Fruit fly (Drosophila melanogaster) whole organism, wandering third instar larva: ENCODE results near the gene baf.

ENCODE experiments used
- Abd-B ChIP-seq: fragments of >200 bp; optimal IDR thresholded peaks from 2 replicates; lab custom pipeline; 2017; ENCODE audit warnings: missing biosample characterization, missing genetic modification characterization
- CG32264 ChIP-seq: fragments of 200-800 bp; sonication (Bioruptor generic); optimal IDR thresholded peaks from 2 replicates; lab custom pipeline; 2016; ENCODE audit warnings: missing biosample characterization, missing genetic modification characterization
- CG9705 ChIP-seq: fragments of 200-800 bp; sonication (Bioruptor generic); optimal IDR thresholded peaks from 2 replicates; lab custom pipeline; 2018; ENCODE audit warnings: missing biosample characterization, mild to moderate bottlenecking, missing genetic modification characterization
- CrebA ChIP-seq: fragments of 200-800 bp; sonication (Bioruptor generic); optimal IDR thresholded peaks from 2 replicates; lab custom pipeline; 2016; ENCODE audit warnings: missing biosample characterization, mild to moderate bottlenecking, missing genetic modification characterization, borderline replicate concordance
- Dfd ChIP-seq: fragments of >200 bp; optimal IDR thresholded peaks from 2 replicates; lab custom pipeline; 2017; ENCODE audit warnings: missing biosample characterization, missing genetic modification characterization
- Dif ChIP-seq: fragments of 200-275, 200-300 bp; sonication (Bioruptor generic); optimal IDR thresholded peaks from 2 replicates; lab custom pipeline; 2018; ENCODE audit warnings: missing biosample characterization, missing genetic modification characterization; ENCODE audit not compliant: partially characterized antibody
- GATAd ChIP-seq: sonication (Bioruptor generic); optimal IDR thresholded peaks from 2 replicates; lab custom pipeline; 2016; ENCODE audit warnings: missing biosample characterization, missing genetic modification characterization
- HLH106 ChIP-seq: fragments of 200-800 bp; optimal IDR thresholded peaks from 3 replicates; lab custom pipeline; 2019; ENCODE audit warnings: missing biosample characterization, mild to moderate bottlenecking, missing genetic modification characterization, moderate library complexity
- Hnf4 ChIP-seq: fragments of 200-800 bp; sonication (Bioruptor generic); optimal IDR thresholded peaks from 2 replicates; lab custom pipeline; 2016; ENCODE audit warnings: missing biosample characterization, mild to moderate bottlenecking, missing genetic modification characterization
- Hr78 ChIP-seq: fragments of >200 bp; optimal IDR thresholded peaks from 2 replicates; lab custom pipeline; 2017; ENCODE audit warnings: missing biosample characterization, missing genetic modification characterization
- Hr83 ChIP-seq: fragments of 200-300 bp; sonication (Bioruptor generic); optimal IDR thresholded peaks from 2 replicates; lab custom pipeline; 2016; ENCODE audit warnings: missing biosample characterization, mild to moderate bottlenecking, missing genetic modification characterization, moderate library complexity; ENCODE audit not compliant: poor library complexity, severe bottlenecking
- Jra ChIP-seq: sonication (Bioruptor generic); optimal IDR thresholded peaks from 2 replicates; lab custom pipeline; 2016; ENCODE audit warnings: missing biosample characterization, missing genetic modification characterization
- Mio ChIP-seq: sonication (Bioruptor generic); optimal IDR thresholded peaks from 2 replicates; lab custom pipeline; 2016; ENCODE audit warnings: missing biosample characterization, missing genetic modification characterization
- Myc ChIP-seq: fragments of >200 bp; optimal IDR thresholded peaks from 2 replicates; lab custom pipeline; 2017
- N ChIP-seq: fragments of >200 bp; optimal IDR thresholded peaks from 2 replicates; lab custom pipeline; 2018; ENCODE audit warnings: missing biosample characterization, missing external identifiers, missing genetic modification characterization
- OdsH ChIP-seq: fragments of 200-800 bp; sonication (Bioruptor generic); optimal IDR thresholded peaks from 2 replicates; lab custom pipeline; 2016; ENCODE audit warnings: missing biosample characterization, mild to moderate bottlenecking, missing genetic modification characterization
- Rel ChIP-seq, 2 experiments: fragments of 200-800 bp; sonication (Bioruptor generic) in 1 of 2; optimal IDR thresholded peaks; 2 replicates in 1 of 2; 3 replicates in 1 of 2; lab custom pipeline; 2016 to 2019; ENCODE audit warnings: mild to moderate bottlenecking in 2 of 2, missing biosample characterization in 2 of 2, missing genetic modification characterization in 2 of 2, moderate library complexity in 1 of 2
- Sp1 ChIP-seq: fragments of 200-800 bp; sonication (Bioruptor generic); optimal IDR thresholded peaks from 3 replicates; lab custom pipeline; 2019; ENCODE audit warnings: missing biosample characterization, mild to moderate bottlenecking, missing genetic modification characterization, moderate library complexity
- Vsx2 ChIP-seq: fragments of 200-300, 225-300 bp; sonication (Bioruptor generic); optimal IDR thresholded peaks from 2 replicates; lab custom pipeline; 2018; ENCODE audit warnings: missing biosample characterization, missing genetic modification characterization; ENCODE audit not compliant: partially characterized antibody
- br ChIP-seq: fragments of 200-800 bp; sonication (Bioruptor generic); optimal IDR thresholded peaks from 2 replicates; lab custom pipeline; 2016; ENCODE audit warnings: missing biosample characterization, missing genetic modification characterization
- brk ChIP-seq: fragments of 200-800 bp; sonication (Bioruptor generic); optimal IDR thresholded peaks from 2 replicates; lab custom pipeline; 2016; ENCODE audit warnings: missing biosample characterization, mild to moderate bottlenecking, missing genetic modification characterization
- dl ChIP-seq, 2 experiments: fragments of 175-275, 200-275 bp in 1 of 2; fragments of 200-275 bp in 1 of 2; sonication (Bioruptor generic); optimal IDR thresholded peaks; lab custom pipeline; 2018; ENCODE audit warnings: mild to moderate bottlenecking in 2 of 2, missing biosample characterization in 2 of 2, missing genetic modification characterization in 2 of 2, moderate library complexity in 2 of 2; ENCODE audit not compliant: partially characterized antibody in 2 of 2, insufficient read depth in 1 of 2
- dmrt93B ChIP-seq: fragments of 200-800 bp; sonication (Bioruptor generic); optimal IDR thresholded peaks from 2 replicates; lab custom pipeline; 2018; ENCODE audit warnings: missing biosample characterization, mild to moderate bottlenecking, missing genetic modification characterization
- dsf ChIP-seq: sonication (Bioruptor generic); optimal IDR thresholded peaks from 2 replicates; lab custom pipeline; 2016; ENCODE audit warnings: missing biosample characterization, missing genetic modification characterization, borderline replicate concordance
- ey ChIP-seq: fragments of 200-800 bp; sonication (Bioruptor generic); optimal IDR thresholded peaks from 2 replicates; lab custom pipeline; 2016; ENCODE audit warnings: missing biosample characterization, missing genetic modification characterization
- foxo ChIP-seq, 2 experiments: fragments of 200-800 bp; sonication (Bioruptor generic); optimal IDR thresholded peaks; 2 replicates in 1 of 2; 3 replicates in 1 of 2; lab custom pipeline; 2016 to 2017; ENCODE audit warnings: missing biosample characterization in 2 of 2, missing genetic modification characterization in 2 of 2
- fru ChIP-seq: fragments of 200-800 bp; sonication (Bioruptor generic); optimal IDR thresholded peaks from 3 replicates; lab custom pipeline; 2016; ENCODE audit warnings: missing biosample characterization, mild to moderate bottlenecking, missing genetic modification characterization
- h ChIP-seq: fragments of 200-800 bp; sonication (Bioruptor generic); optimal IDR thresholded peaks from 3 replicates; lab custom pipeline; 2016; ENCODE audit warnings: missing biosample characterization, mild to moderate bottlenecking, missing genetic modification characterization
- jim ChIP-seq: fragments of 175-275, 200-325 bp; sonication (Bioruptor generic); optimal IDR thresholded peaks from 2 replicates; lab custom pipeline; 2016; ENCODE audit warnings: missing biosample characterization, mild to moderate bottlenecking, missing genetic modification characterization
- lola ChIP-seq: fragments of >200 bp; optimal IDR thresholded peaks from 2 replicates; lab custom pipeline; 2017; ENCODE audit warnings: missing biosample characterization, missing genetic modification characterization
- pan ChIP-seq: fragments of >200 bp; optimal IDR thresholded peaks from 2 replicates; lab custom pipeline; 2017
- psq ChIP-seq: fragments of 200-800 bp; sonication (Bioruptor generic); optimal IDR thresholded peaks from 3 replicates; lab custom pipeline; 2017; ENCODE audit warnings: missing biosample characterization, mild to moderate bottlenecking, missing genetic modification characterization, moderate library complexity
- rgr ChIP-seq: fragments of 200-800 bp; sonication (Bioruptor generic); optimal IDR thresholded peaks from 3 replicates; lab custom pipeline; 2016; ENCODE audit warnings: missing biosample characterization, mild to moderate bottlenecking, missing genetic modification characterization
- sage ChIP-seq: fragments of 200-800 bp; sonication (Bioruptor generic); optimal IDR thresholded peaks from 2 replicates; lab custom pipeline; 2016; ENCODE audit warnings: missing biosample characterization, mild to moderate bottlenecking, missing genetic modification characterization
- sv ChIP-seq: fragments of 200-800 bp; sonication (Bioruptor generic); optimal IDR thresholded peaks from 3 replicates; lab custom pipeline; 2016; ENCODE audit warnings: missing biosample characterization, missing genetic modification characterization
- tai ChIP-seq: sonication (Bioruptor generic); optimal IDR thresholded peaks from 2 replicates; lab custom pipeline; 2016; ENCODE audit warnings: missing biosample characterization, missing genetic modification characterization
- usp ChIP-seq: fragments of >200 bp; optimal IDR thresholded peaks from 2 replicates; lab custom pipeline; 2017; ENCODE audit warnings: missing biosample characterization, missing genetic modification characterization
- woc ChIP-seq: sonication (Bioruptor generic); optimal IDR thresholded peaks from 2 replicates; lab custom pipeline; 2016; ENCODE audit warnings: missing biosample characterization, mild to moderate bottlenecking, missing genetic modification characterization

The baf gene

dm6 chr2L:7997290-7998079 is 31.8 kb upstream of the baf start:
- no peak for TF ChIP-seq rgr (GFP tag; lab: Kevin White, UChicago)
- TF ChIP-seq Dif (GFP tag; lab: Kevin White, UChicago), result no peak
- TF ChIP-seq GATAd, result no peak
- no peak for TF ChIP-seq Vsx2 (GFP tag; lab: Kevin White, UChicago)
- TF ChIP-seq h (GFP tag; lab: Kevin White, UChicago), result no peak
- TF ChIP-seq HLH106 (tag; lab: Kevin White, UChicago), result no peak
- TF ChIP-seq tai (GFP tag; lab: Kevin White, UChicago), result no peak
- TF ChIP-seq dl (GFP tag; optimal IDR thresholded peaks at IDR 0.05; lab: Kevin White, UChicago; ENCODE audit: insufficient read depth in 1 of 2, partially characterized antibody in 2 of 2), result no peak
- TF ChIP-seq Abd-B (GFP tag; lab: Kevin White, UChicago), result no peak
- no peak for TF ChIP-seq ey (GFP tag; lab: Kevin White, UChicago)
- TF ChIP-seq N (GFP tag; lab: Kevin White, UChicago), result no peak
- TF ChIP-seq lola (GFP tag; lab: Kevin White, UChicago), result no peak
- TF ChIP-seq Hr78, result no peak
- TF ChIP-seq usp (GFP tag; lab: Kevin White, UChicago), result no peak
- TF ChIP-seq CrebA, result no peak
- no peak for TF ChIP-seq jim (GFP tag; lab: Kevin White, UChicago)
- TF ChIP-seq, all 38 proteins: peak for 0

dm6 chr2L:7998080-7998457 is 31.2 kb upstream of the baf start, which contains the start of gene CG7227:
Gene CG7227, minus strand, starts transcription at chr2L:7998151.
- TF ChIP-seq CrebA, result no peak
- TF ChIP-seq Dfd, result no peak
- no peak for TF ChIP-seq woc (GFP tag; lab: Kevin White, UChicago)
- TF ChIP-seq Hr83 (GFP tag; lab: Kevin White, UChicago), result no peak
- no peak for TF ChIP-seq Hnf4 (GFP tag; lab: Kevin White, UChicago)
- TF ChIP-seq rgr (GFP tag; lab: Kevin White, UChicago), result no peak
- no peak for TF ChIP-seq sv (GFP tag; lab: Kevin White, UChicago)
- TF ChIP-seq Vsx2 (GFP tag; lab: Kevin White, UChicago), result no peak
- no peak for TF ChIP-seq N (GFP tag; lab: Kevin White, UChicago)
- TF ChIP-seq Abd-B (GFP tag; lab: Kevin White, UChicago), result no peak
- TF ChIP-seq usp (GFP tag; lab: Kevin White, UChicago), result no peak
- no peak for TF ChIP-seq h (GFP tag; lab: Kevin White, UChicago)
- no peak for TF ChIP-seq pan (lab: Kevin White, UChicago)
- no peak for TF ChIP-seq psq (GFP tag; lab: Kevin White, UChicago)
- TF ChIP-seq Sp1 (GFP tag; lab: Kevin White, UChicago), result no peak
- no peak for TF ChIP-seq brk (GFP tag; lab: Kevin White, UChicago)
- no peak for TF ChIP-seq Rel (GFP tag; optimal IDR thresholded peaks at IDR 0.05; lab: Kevin White, UChicago)
- TF ChIP-seq Rel (tag; optimal IDR thresholded peaks at IDR 0.05; lab: Kevin White, UChicago), result no peak
- TF ChIP-seq Mio (GFP tag; lab: Kevin White, UChicago), result no peak

- TF ChIP-seq usp (GFP tag; lab: Kevin White, UChicago) (no peak), dmrt93B (GFP tag; lab: Kevin White, UChicago) (no peak), tai (GFP tag; lab: Kevin White, UChicago) (peak; percentile 55), rgr (GFP tag; lab: Kevin White, UChicago) (peak; percentile 43), br (GFP tag; lab: Kevin White, UChicago) (peak; percentile 21), GATAd (no peak), Jra (GFP tag; lab: Kevin White, UChicago) (no peak), Hr78 (no peak), HLH106 (tag; lab: Kevin White, UChicago) (no peak), foxo (GFP tag; optimal IDR thresholded peaks at IDR 0.05; lab: Kevin White, UChicago) (peak in 1 of 2 experiments; percentile 19), Dfd (no peak), psq (GFP tag; lab: Kevin White, UChicago) (no peak), Vsx2 (GFP tag; lab: Kevin White, UChicago) (no peak), dl (GFP tag; optimal IDR thresholded peaks at IDR 0.05; lab: Kevin White, UChicago; ENCODE audit: insufficient read depth in 1 of 2, partially characterized antibody in 2 of 2) (no peak), sage (GFP tag; lab: Kevin White, UChicago) (no peak), OdsH (GFP tag; lab: Kevin White, UChicago) (peak; percentile 31), jim (GFP tag; lab: Kevin White, UChicago) (no peak), pan (lab: Kevin White, UChicago) (no peak), CG9705 (GFP tag; lab: Kevin White, UChicago) (no peak), fru (peak; percentile 32), Rel (GFP tag; optimal IDR thresholded peaks at IDR 0.05; lab: Kevin White, UChicago) (no peak), Rel (tag; optimal IDR thresholded peaks at IDR 0.05; lab: Kevin White, UChicago) (peak; percentile 52), Hnf4 (GFP tag; lab: Kevin White, UChicago) (peak; percentile 71), sv (GFP tag; lab: Kevin White, UChicago) (no peak), Dif (GFP tag; lab: Kevin White, UChicago) (peak; percentile 11), Sp1 (GFP tag; lab: Kevin White, UChicago) (peak; percentile 54), h (GFP tag; lab: Kevin White, UChicago) (no peak), Abd-B (GFP tag; lab: Kevin White, UChicago) (no peak), N (GFP tag; lab: Kevin White, UChicago) (no peak), Mio (GFP tag; lab: Kevin White, UChicago) (no peak), Hr83 (GFP tag; lab: Kevin White, UChicago) (no peak), CrebA (no peak), CG32264 (GFP tag; lab: Kevin White, UChicago) (no peak), woc (GFP tag; lab: Kevin White, UChicago) (no peak), Myc (lab: Kevin White, UChicago) (peak; percentile 25), brk (GFP tag; lab: Kevin White, UChicago) (no peak), lola (GFP tag; lab: Kevin White, UChicago) (no peak), dsf (GFP tag; lab: Kevin White, UChicago) (no peak)
Measured at dm6 chr2L:7998655-7999054, 30.6 kb upstream of the baf start, which contains the start of gene Sirup. Gene Sirup, plus strand, starts transcription at chr2L:7998869.
